Fruit fly (Drosophila melanogaster) whole organism, larva: Measurements from ENCODE around the gene Phlpp.

Source experiments
- noc ChIP-seq: fragments of 200-800 bp; sonication (Bioruptor generic); optimal IDR thresholded peaks from 3 replicates; lab custom pipeline; 2019; ENCODE audit warnings: missing biosample characterization, mild to moderate bottlenecking, missing genetic modification characterization, moderate library complexity

Gene Phlpp

dm6 chr2L:19023972-19024743 lies 34.8 kb upstream of the Phlpp start:
- TF ChIP-seq noc (tag; lab: Kevin White, UChicago), result peak; percentile 50

DNA sequence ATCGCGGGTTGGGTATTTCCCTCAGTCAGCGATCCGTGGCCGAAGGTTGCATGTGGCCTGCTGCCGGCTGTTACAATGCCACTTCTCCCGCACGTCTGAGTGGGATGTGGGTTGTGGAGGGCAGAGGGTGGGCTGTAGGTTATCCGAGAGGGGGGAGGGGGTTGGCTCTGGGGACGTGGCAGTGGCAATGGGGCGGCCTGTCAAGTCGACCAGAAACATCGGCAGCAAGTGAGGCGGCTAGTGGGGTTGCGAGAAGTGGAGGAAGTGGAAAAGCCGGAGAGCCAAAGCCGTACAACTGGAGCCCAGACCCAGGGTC lies 34.2 kb upstream of the Phlpp start:
- TF ChIP-seq noc (tag; lab: Kevin White, UChicago), result no peak

- peak; percentile 45 for TF ChIP-seq noc (tag; lab: Kevin White, UChicago)
These were observed 32.3 kb upstream of the Phlpp start for dm6 chr2L:19026491-19027197.

- TF ChIP-seq noc (tag; lab: Kevin White, UChicago), result no peak
These were observed 31.6 kb upstream of the Phlpp start, which contains the start of gene Sidpn for dm6 chr2L:19027246-19027886. TSS of gene Sidpn (plus strand) at chr2L:19027710.

- no peak for TF ChIP-seq noc (tag; lab: Kevin White, UChicago)
These were observed 25.6 kb upstream of the Phlpp start, which contains the start of gene hook for dm6 chr2L:19033288-19033687. TSS of gene hook (minus strand) at chr2L:19033498.

DNA sequence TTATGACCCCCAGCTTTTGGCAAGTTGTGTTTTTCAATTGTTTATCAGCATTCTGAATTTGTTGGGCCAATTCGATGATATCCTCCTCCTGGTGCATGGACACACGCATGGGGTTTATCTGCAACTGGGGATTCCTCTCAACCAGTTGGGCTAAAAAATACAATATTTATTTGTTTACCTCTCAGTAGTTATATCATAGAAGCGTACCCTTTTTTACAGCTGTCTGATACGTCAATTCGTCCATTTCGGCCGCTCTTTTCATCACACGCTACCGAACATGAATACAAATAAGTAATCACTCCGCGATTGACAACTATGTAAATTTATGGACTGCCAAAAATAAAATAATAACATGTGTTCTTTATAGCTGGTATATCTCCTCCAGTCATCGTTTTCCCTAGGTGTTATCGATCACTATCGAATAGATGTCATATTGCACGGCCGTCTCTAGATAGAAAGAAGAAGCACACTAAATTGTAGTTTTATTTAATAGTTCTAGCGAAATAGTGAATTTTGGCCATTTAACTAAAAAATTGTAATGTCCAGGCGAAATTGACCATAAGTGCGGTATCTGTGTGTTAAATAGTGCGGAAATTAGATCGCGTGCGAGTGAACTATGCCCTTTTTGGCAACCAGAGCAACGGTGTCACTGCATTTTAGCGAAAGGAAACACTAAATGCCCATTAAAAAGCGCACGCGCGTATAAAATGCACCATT lies 24.6 kb upstream of the Phlpp start, which contains the start of the genes mib2 and CG31800:
Gene mib2, plus strand, starts transcription at position 232 of the 717 bp plus-strand sequence.
Gene CG31800, minus strand, starts transcription at position 364 of the 717 bp plus-strand sequence.
- TF ChIP-seq noc (tag; lab: Kevin White, UChicago), result no peak

dm6 chr2L:19035013-19035412 lies 23.9 kb upstream of the Phlpp start:
- no peak for TF ChIP-seq noc (tag; lab: Kevin White, UChicago)

dm6 chr2L:19036105-19036714 lies 22.7 kb upstream of the Phlpp start:
- peak; percentile 72 for TF ChIP-seq noc (tag; lab: Kevin White, UChicago)

DNA sequence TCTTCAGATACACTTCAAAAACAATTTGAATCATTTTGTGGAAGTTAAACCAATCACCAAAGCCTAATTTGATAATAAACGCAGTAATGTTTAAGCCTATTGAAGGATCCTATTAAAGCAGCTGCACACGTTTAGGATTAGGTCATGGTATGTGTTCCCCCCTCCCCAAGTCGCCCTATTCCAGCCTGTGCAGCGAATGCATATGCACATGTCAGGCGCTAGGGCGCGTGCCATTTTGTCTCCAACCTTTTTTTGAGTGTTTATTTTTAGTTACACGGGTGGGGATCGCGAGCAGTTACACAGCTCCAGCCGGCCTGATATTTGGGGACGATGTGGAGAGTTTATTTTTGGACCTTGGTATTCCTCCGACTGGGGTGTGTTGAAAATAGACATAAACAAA lies 21.9 kb upstream of the Phlpp start:
- no peak for TF ChIP-seq noc (tag; lab: Kevin White, UChicago)

- no peak for TF ChIP-seq noc (tag; lab: Kevin White, UChicago)
These were observed 21.5 kb upstream of the Phlpp start for dm6 chr2L:19037455-19037854.

DNA sequence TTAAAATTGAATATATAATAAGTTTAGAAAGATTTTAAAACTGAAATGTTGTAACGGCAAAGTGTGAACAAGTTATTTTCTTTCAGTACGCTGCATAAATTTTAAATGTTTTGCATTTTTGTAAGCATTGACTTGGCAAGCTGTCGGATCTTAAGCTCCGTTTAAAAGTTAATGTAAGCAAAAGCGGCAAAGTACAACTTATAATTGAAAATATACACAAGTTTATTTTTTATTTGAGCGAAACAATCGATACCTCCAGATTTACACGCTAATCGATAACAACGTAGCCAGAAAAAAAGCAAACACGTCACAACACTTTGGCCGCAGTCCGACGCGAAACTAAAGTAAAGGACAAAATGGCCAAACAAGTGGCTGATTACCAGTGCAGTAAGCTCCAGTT lies 17.3 kb upstream of the Phlpp start, which contains the start of gene Catsup:
Gene Catsup, plus strand, starts transcription at position 273 of the 400 bp plus-strand sequence.
- no peak for TF ChIP-seq noc (tag; lab: Kevin White, UChicago)

dm6 chr2L:19045111-19045560 lies 13.8 kb upstream of the Phlpp start, which contains the start of the genes Ttc19 and Acn:
TSS of gene Ttc19 (minus strand) at chr2L:19045148.
TSS of gene Acn (plus strand) at chr2L:19045355.
- TF ChIP-seq noc (tag; lab: Kevin White, UChicago), result peak; percentile 86

DNA sequence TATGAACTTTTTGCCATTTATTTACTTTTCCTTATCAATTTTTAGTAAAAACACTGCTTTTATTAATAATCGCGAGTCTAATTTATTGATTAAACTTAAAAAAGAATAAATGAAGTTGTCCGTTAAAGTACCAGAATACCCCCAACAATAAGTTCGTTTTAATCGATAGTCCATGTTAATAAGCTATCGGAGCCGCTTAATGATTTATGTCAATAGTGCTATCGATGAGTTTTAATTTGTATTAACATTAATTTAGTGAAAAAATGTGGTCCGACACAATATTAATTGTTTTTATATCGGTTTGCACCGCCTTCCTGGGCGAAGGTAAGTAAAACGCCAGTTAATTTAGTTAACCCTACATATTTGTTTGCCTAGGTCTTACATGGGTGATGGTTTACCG lies 10.0 kb upstream of the Phlpp start, which contains the start of gene CG10470:
Gene CG10470, plus strand, starts transcription at position 165 of the 400 bp plus-strand sequence.
- TF ChIP-seq noc (tag; lab: Kevin White, UChicago), result no peak

- TF ChIP-seq noc (tag; lab: Kevin White, UChicago), result peak; percentile 60
These were observed 7.3 kb upstream of the Phlpp start, which contains the start of gene Rpn3 for dm6 chr2L:19051534-19052100. TSS of gene Rpn3 (plus strand) at chr2L:19051790.
